Fruit fly (Drosophila melanogaster) whole organism, embryonic: ENCODE data around the gene Smox.

Experiments
- Abd-B ChIP-seq: fragments of 200-800 bp; sonication (Bioruptor generic); optimal IDR thresholded peaks from 2 replicates; lab custom pipeline; 2018; ENCODE audit warnings: missing biosample characterization, mild to moderate bottlenecking, missing genetic modification characterization, moderate library complexity
- CG12659 ChIP-seq: fragments of 200-800 bp; sonication (Bioruptor generic); optimal IDR thresholded peaks from 3 replicates; lab custom pipeline; 2017; ENCODE audit warnings: mild to moderate bottlenecking, missing biosample characterization, missing genetic modification reagents, missing genetic modification characterization
- CG13287 ChIP-seq: fragments of 200-800 bp; sonication (Bioruptor generic); IDR thresholded peaks from 2 replicates; pipeline ENCODE4 v1.3.6; 2022; ENCODE audit warnings: missing biosample characterization, missing genetic modification characterization; ENCODE audit not compliant: partially characterized antibody
- CG14710 ChIP-seq: fragments of 200-800 bp; sonication (Bioruptor generic); optimal IDR thresholded peaks from 3 replicates; lab custom pipeline; 2019; ENCODE audit warnings: missing biosample characterization, mild to moderate bottlenecking, missing genetic modification characterization, moderate library complexity
- CG14860 ChIP-seq: fragments of 200-800 bp; sonication (Bioruptor generic); IDR thresholded peaks from 3 replicates; pipeline ENCODE4 v1.3.6; 2022; ENCODE audit warnings: missing biosample characterization, missing genetic modification characterization; ENCODE audit not compliant: partially characterized antibody
- CG15514 ChIP-seq: fragments of 200-800 bp; sonication (Bioruptor generic); optimal IDR thresholded peaks from 3 replicates; lab custom pipeline; 2017; ENCODE audit warnings: missing biosample characterization, missing genetic modification characterization, mild to moderate bottlenecking, moderate library complexity, missing genetic modification reagents
- CG17186 ChIP-seq: fragments of 200-800 bp; sonication (Bioruptor generic); optimal IDR thresholded peaks from 3 replicates; lab custom pipeline; 2017; ENCODE audit warnings: missing biosample characterization, missing genetic modification reagents, missing genetic modification characterization
- CG1792 ChIP-seq: fragments of 200-800 bp; sonication (Bioruptor generic); optimal IDR thresholded peaks from 2 replicates; lab custom pipeline; 2016; ENCODE audit warnings: missing biosample characterization, missing genetic modification characterization
- CG18476 ChIP-seq: fragments of 200-800 bp; sonication (Bioruptor generic); optimal IDR thresholded peaks from 2 replicates; lab custom pipeline; 2016; ENCODE audit warnings: missing biosample characterization, mild to moderate bottlenecking, missing genetic modification characterization
- CG30020 ChIP-seq: fragments of 200-800 bp; optimal IDR thresholded peaks from 2 replicates; lab custom pipeline; 2019; ENCODE audit warnings: missing biosample characterization, mild to moderate bottlenecking, missing genetic modification characterization, moderate library complexity
- CG4424 ChIP-seq: fragments of 200-800 bp; sonication (Bioruptor generic); optimal IDR thresholded peaks from 3 replicates; lab custom pipeline; 2016; ENCODE audit warnings: missing biosample characterization, missing genetic modification characterization
- CG4617 ChIP-seq: fragments of 200-800 bp; sonication (Bioruptor generic); optimal IDR thresholded peaks from 3 replicates; lab custom pipeline; 2016; ENCODE audit warnings: missing biosample characterization, missing genetic modification characterization, borderline replicate concordance
- CG4730 ChIP-seq: fragments of 200-800 bp; sonication (Bioruptor generic); IDR thresholded peaks from 2 replicates; pipeline ENCODE4 v1.3.6; 2022; ENCODE audit warnings: missing biosample characterization, missing genetic modification characterization
- CG7745 ChIP-seq: fragments of 200-800 bp; sonication (Bioruptor generic); optimal IDR thresholded peaks from 2 replicates; lab custom pipeline; 2018; ENCODE audit warnings: missing biosample characterization, mild to moderate bottlenecking, missing genetic modification characterization, moderate library complexity
- CG8290 ChIP-seq, 3 experiments: fragments of 200-800 bp; sonication (Bioruptor generic); optimal IDR thresholded peaks; 2 replicates each; lab custom pipeline; 2016 to 2019; ENCODE audit warnings: missing biosample characterization in 3 of 3, missing genetic modification characterization in 3 of 3, mild to moderate bottlenecking in 2 of 3, moderate library complexity in 1 of 3
- CG9727 ChIP-seq: fragments of 200-800 bp; sonication (Bioruptor generic); optimal IDR thresholded peaks from 3 replicates; lab custom pipeline; 2017; ENCODE audit warnings: missing biosample characterization, mild to moderate bottlenecking, missing genetic modification characterization
- Dll ChIP-seq: fragments of 200-800 bp; sonication (Bioruptor generic); IDR thresholded peaks from 4 replicates; pipeline ENCODE4 v1.3.6; 2022; ENCODE audit warnings: missing biosample characterization, missing genetic modification characterization; ENCODE audit not compliant: partially characterized antibody
- Doc3 ChIP-seq: fragments of 200-800 bp; sonication (Bioruptor generic); IDR thresholded peaks from 3 replicates; pipeline ENCODE4 v1.3.6; 2022; ENCODE audit warnings: missing biosample characterization, missing genetic modification characterization; ENCODE audit not compliant: partially characterized antibody
- Ets97D ChIP-seq: fragments of 200-800 bp; sonication (Bioruptor generic); optimal IDR thresholded peaks from 3 replicates; lab custom pipeline; 2016; ENCODE audit warnings: missing biosample characterization, missing genetic modification characterization
- Hmr ChIP-seq: fragments of 200-800 bp; sonication (Bioruptor generic); optimal IDR thresholded peaks from 3 replicates; lab custom pipeline; 2017; ENCODE audit warnings: mild to moderate bottlenecking, missing biosample characterization, missing genetic modification reagents, missing genetic modification characterization
- Med ChIP-seq: fragments of 200-800 bp; sonication (Bioruptor generic); peaks from one replicate; lab custom pipeline; 2016; ENCODE audit warnings: missing biosample characterization, missing genetic modification characterization, mild to moderate bottlenecking, inconsistent platforms, moderate library complexity
- Myb ChIP-seq: fragments of 200-800 bp; sonication (Bioruptor generic); optimal IDR thresholded peaks from 2 replicates; lab custom pipeline; 2016; ENCODE audit warnings: missing biosample characterization, missing genetic modification characterization
- NC2α ChIP-seq: fragments of 200-800 bp; sonication (Bioruptor generic); optimal IDR thresholded peaks from 2 replicates; lab custom pipeline; 2016; ENCODE audit warnings: missing biosample characterization, missing genetic modification characterization
- Nf-YC ChIP-seq: fragments of 200-800 bp; optimal IDR thresholded peaks from 3 replicates; lab custom pipeline; 2019; ENCODE audit warnings: missing biosample characterization, mild to moderate bottlenecking, missing genetic modification characterization, moderate library complexity
- Scr ChIP-seq: fragments of 200-800 bp; sonication (Bioruptor generic); IDR thresholded peaks from 2 replicates; pipeline ENCODE4 v1.3.6; 2022; ENCODE audit warnings: missing biosample characterization, missing genetic modification characterization; ENCODE audit not compliant: partially characterized antibody
- Sin3A ChIP-seq: fragments of >200 bp; optimal IDR thresholded peaks from 2 replicates; lab custom pipeline; 2018
- Sox100B ChIP-seq: fragments of 200-800 bp; sonication (Bioruptor generic); optimal IDR thresholded peaks from 3 replicates; lab custom pipeline; 2018; ENCODE audit warnings: missing biosample characterization, mild to moderate bottlenecking, missing genetic modification characterization
- Sry-δ ChIP-seq: fragments of 200-800 bp; sonication (Bioruptor generic); optimal IDR thresholded peaks from 2 replicates; lab custom pipeline; 2016; ENCODE audit warnings: missing biosample characterization, missing genetic modification characterization
- ato ChIP-seq: fragments of 200-800 bp; sonication (Bioruptor generic); IDR thresholded peaks from 2 replicates; pipeline ENCODE4 v1.3.6; 2022; ENCODE audit warnings: missing biosample characterization, missing genetic modification characterization; ENCODE audit not compliant: partially characterized antibody
- bigmax ChIP-seq: fragments of 200-800 bp; sonication (Bioruptor generic); optimal IDR thresholded peaks from 2 replicates; lab custom pipeline; 2018; ENCODE audit warnings: missing biosample characterization, mild to moderate bottlenecking, missing genetic modification characterization
- chinmo ChIP-seq: fragments of 200-800 bp; sonication (Bioruptor generic); IDR thresholded peaks from 4 replicates; pipeline ENCODE4 v1.3.6; 2022; ENCODE audit warnings: missing biosample characterization, missing genetic modification characterization; ENCODE audit not compliant: partially characterized antibody
- ewg ChIP-seq: fragments of 200-800 bp; sonication (Bioruptor generic); optimal IDR thresholded peaks from 3 replicates; lab custom pipeline; 2017; ENCODE audit warnings: mild to moderate bottlenecking, missing biosample characterization, missing genetic modification reagents, missing genetic modification characterization
- gfzf ChIP-seq: fragments of 200-800 bp; sonication (Bioruptor generic); optimal IDR thresholded peaks from 2 replicates; lab custom pipeline; 2016; ENCODE audit warnings: missing biosample characterization, mild to moderate bottlenecking, missing genetic modification characterization, moderate library complexity
- her ChIP-seq: fragments of 200-800 bp; sonication (Bioruptor generic); optimal IDR thresholded peaks from 2 replicates; lab custom pipeline; 2016; ENCODE audit warnings: missing biosample characterization, missing genetic modification characterization
- nerfin-2 ChIP-seq: fragments of 200-800 bp; sonication (Bioruptor generic); IDR thresholded peaks from 2 replicates; pipeline ENCODE4 v1.3.6; 2022; ENCODE audit warnings: missing biosample characterization, missing genetic modification characterization; ENCODE audit not compliant: partially characterized antibody
- nmo ChIP-seq: fragments of 200-800 bp; sonication (Bioruptor generic); optimal IDR thresholded peaks from 2 replicates; lab custom pipeline; 2018; ENCODE audit warnings: missing biosample characterization, mild to moderate bottlenecking, missing genetic modification characterization, moderate library complexity
- phol ChIP-seq: fragments of 200-800 bp; sonication (Bioruptor generic); optimal IDR thresholded peaks from 3 replicates; lab custom pipeline; 2018; ENCODE audit warnings: missing biosample characterization, mild to moderate bottlenecking, missing genetic modification characterization, moderate library complexity
- pzg ChIP-seq: fragments of 200-800 bp; sonication (Bioruptor generic); optimal IDR thresholded peaks from 3 replicates; lab custom pipeline; 2018; ENCODE audit warnings: missing biosample characterization, mild to moderate bottlenecking, missing genetic modification characterization, moderate library complexity
- sens-2 ChIP-seq: fragments of 200-800 bp; sonication (Bioruptor generic); IDR thresholded peaks from 2 replicates; pipeline ENCODE4 v1.3.6; 2022; ENCODE audit warnings: missing biosample characterization, missing genetic modification characterization
- shn ChIP-seq: fragments of 200-800 bp; sonication (Bioruptor generic); optimal IDR thresholded peaks from 3 replicates; lab custom pipeline; 2016; ENCODE audit warnings: missing biosample characterization, missing genetic modification characterization
- sna ChIP-seq: fragments of 200-800 bp; sonication (Bioruptor generic); IDR thresholded peaks from 2 replicates; pipeline ENCODE4 v1.3.6; 2022; ENCODE audit warnings: missing biosample characterization, missing genetic modification characterization; ENCODE audit not compliant: partially characterized antibody
- sob ChIP-seq: fragments of 200-800 bp; sonication (Bioruptor generic); IDR thresholded peaks from 2 replicates; pipeline ENCODE4 v1.3.6; 2022; ENCODE audit warnings: missing biosample characterization, missing genetic modification characterization
- trem ChIP-seq: fragments of 200-800 bp; optimal IDR thresholded peaks from 3 replicates; lab custom pipeline; 2019; ENCODE audit warnings: missing biosample characterization, mild to moderate bottlenecking, missing genetic modification characterization, moderate library complexity
- unc-4 ChIP-seq: fragments of 200-800 bp; sonication (Bioruptor generic); IDR thresholded peaks from 2 replicates; pipeline ENCODE4 v1.3.6; 2022; ENCODE audit warnings: missing biosample characterization, missing genetic modification characterization; ENCODE audit not compliant: partially characterized antibody
- vnd ChIP-seq: fragments of 200-800 bp; sonication (Bioruptor generic); IDR thresholded peaks from 3 replicates; pipeline ENCODE4 v1.3.6; 2022; ENCODE audit warnings: missing biosample characterization, missing genetic modification characterization; ENCODE audit not compliant: partially characterized antibody
- vvl ChIP-seq: fragments of 200-800 bp; sonication (Bioruptor generic); IDR thresholded peaks from 2 replicates; pipeline ENCODE4 v1.3.6; 2022; ENCODE audit warnings: missing biosample characterization, missing genetic modification characterization

The Smox gene

dm6 chrX:8129204-8129997, 12.7 kb downstream of the Smox start, which contains the start of gene CG2116 (continued):
- TF ChIP-seq CG14710 (tag; lab: Kevin White, UChicago) = peak; percentile 61
- TF ChIP-seq Ets97D = peak; percentile 46
- TF ChIP-seq Hmr = no peak
- peak; percentile 79 for TF ChIP-seq Dll (GFP tag; lab: Robert Waterston, UW)
- no peak for TF ChIP-seq sens-2 (GFP tag; lab: Robert Waterston, UW)
- TF ChIP-seq pzg (GFP tag; lab: Kevin White, UChicago) = peak; percentile 64
- TF ChIP-seq CG12659 (GFP tag; lab: Kevin White, UChicago) = peak; percentile 51
- TF ChIP-seq trem (tag; lab: Kevin White, UChicago) = peak; percentile 36
- peak; percentile 72 for TF ChIP-seq CG13287
- peak; percentile 72 for TF ChIP-seq vnd (GFP tag; lab: Robert Waterston, UW)
- peak; percentile 56 for TF ChIP-seq Sin3A (lab: Kevin White, UChicago)
- peak; percentile 59; the same call in 1 of the 3 replicates for TF ChIP-seq CG14860 (GFP tag; lab: Robert Waterston, UW)
- peak; percentile 74 for TF ChIP-seq Med (GFP tag; lab: Kevin White, UChicago)
- TF ChIP-seq NC2α = no peak
- TF ChIP-seq Abd-B (GFP tag; lab: Kevin White, UChicago) = peak; percentile 6
- peak; percentile 48 for TF ChIP-seq CG4617
- TF ChIP-seq Sox100B (GFP tag; lab: Kevin White, UChicago) = no peak
- peak; percentile 47 for TF ChIP-seq Myb
- TF ChIP-seq Sry-δ = peak; percentile 73
- peak; percentile 90 for TF ChIP-seq CG7745 (tag; lab: Kevin White, UChicago)
- no peak for TF ChIP-seq sob (GFP tag; lab: Robert Waterston, UW)
- TF ChIP-seq ewg = peak; percentile 76
- peak; percentile 63 for TF ChIP-seq ato (GFP tag; lab: Robert Waterston, UW)
- peak; percentile 80 for TF ChIP-seq gfzf
- no peak for TF ChIP-seq CG4730 (GFP tag; lab: Robert Waterston, UW)
- peak; percentile 64 for TF ChIP-seq Doc3 (GFP tag; lab: Robert Waterston, UW)
- TF ChIP-seq sna (GFP tag; lab: Robert Waterston, UW) = 0 out of 2 replicates have a peak, but pooled peaks have one; percentile 30
- peak; percentile 85 for TF ChIP-seq her (GFP tag; lab: Kevin White, UChicago)
- peak; percentile 79 for TF ChIP-seq Scr (GFP tag; lab: Robert Waterston, UW)
- peak; percentile 30 for TF ChIP-seq phol (tag; lab: Kevin White, UChicago)
- TF ChIP-seq vvl (GFP tag; lab: Robert Waterston, UW) = peak; percentile 72
- TF ChIP-seq shn (GFP tag; lab: Kevin White, UChicago) = no peak
- TF ChIP-seq Nf-YC (tag; lab: Kevin White, UChicago) = peak; percentile 20
- 0 out of 2 replicates have a peak, but pooled peaks have one; percentile 23 for TF ChIP-seq nerfin-2 (GFP tag; lab: Robert Waterston, UW)
- no peak for TF ChIP-seq CG17186
- peak; percentile 22 for TF ChIP-seq CG8290 (GFP tag; optimal IDR thresholded peaks at IDR 0.05; lab: Kevin White, UChicago)
- TF ChIP-seq CG8290 (tag; optimal IDR thresholded peaks at IDR 0.05; lab: Kevin White, UChicago) = peak in 1 of 2 experiments; percentile 26
- no peak for TF ChIP-seq CG18476 (GFP tag; lab: Kevin White, UChicago)
- peak; percentile 45 for TF ChIP-seq CG30020 (tag; lab: Kevin White, UChicago)
- peak; percentile 67; the same call in 1 of the 2 replicates for TF ChIP-seq unc-4 (GFP tag; lab: Robert Waterston, UW)
- TF ChIP-seq chinmo (GFP tag; lab: Robert Waterston, UW) = peak; percentile 70
- peak; percentile 26 for TF ChIP-seq nmo (GFP tag; lab: Kevin White, UChicago)
- TF ChIP-seq CG9727 = no peak
- TF ChIP-seq CG4424 (GFP tag; lab: Kevin White, UChicago) = no peak
- peak; percentile 59 for TF ChIP-seq CG15514
- TF ChIP-seq bigmax (GFP tag; lab: Kevin White, UChicago) = no peak
- TF ChIP-seq CG1792 (GFP tag; lab: Kevin White, UChicago) = no peak
